Worm (Caenorhabditis elegans) whole organism, L1 larva: ENCODE data around the gene C06B3.1.
A peak's percentile ranks its signal among the peaks of the same experiment; 100 is the strongest.

ENCODE experiments used
- aha-1 ChIP-seq: fragments of 150-350 bp; optimal IDR thresholded peaks from 2 replicates; lab custom pipeline; 2014; ENCODE audit warnings: missing biosample characterization, missing genetic modification characterization
- elt-3 ChIP-seq, 6 experiments: fragments of 150-350 bp in 1 of 6; sonication (generic microtip); optimal IDR thresholded peaks; 2 replicates each; lab custom pipeline; 2017 to 2018; ENCODE audit warnings: missing biosample characterization in 6 of 6, missing genetic modification characterization in 6 of 6, inconsistent platforms in 1 of 6
- ets-5 ChIP-seq: fragments of 200-800 bp; sonication (Bioruptor generic); IDR thresholded peaks from 2 replicates; pipeline ENCODE4 v1.3.6; 2022; ENCODE audit warnings: missing genetic modification characterization, missing compliant biosample characterization
- grh-1 ChIP-seq: fragments of 200-800 bp; sonication (Bioruptor generic); IDR thresholded peaks from 2 replicates; pipeline ENCODE4 v1.3.6; 2022; ENCODE audit warnings: missing genetic modification reagents, missing genetic modification characterization, missing compliant biosample characterization
- mdl-1 ChIP-seq, 2 experiments: fragments of 150-350 bp; optimal IDR thresholded peaks; 2 replicates each; lab custom pipeline; 2014 to 2017; ENCODE audit warnings: missing biosample characterization in 2 of 2, missing genetic modification characterization in 2 of 2, inconsistent platforms in 1 of 2
- nhr-12 ChIP-seq: sonication (generic microtip); optimal IDR thresholded peaks from 2 replicates; lab custom pipeline; 2017; ENCODE audit warnings: missing biosample characterization, missing genetic modification characterization
- nhr-19 ChIP-seq: fragments of 200-800 bp; sonication (Bioruptor generic); conservative IDR thresholded peaks from 2 replicates; pipeline ENCODE4 v1.3.6; 2022; ENCODE audit warnings: missing genetic modification characterization, missing compliant biosample characterization
- pqm-1 ChIP-seq: sonication (generic microtip); optimal IDR thresholded peaks from 3 replicates; lab custom pipeline; 2017; ENCODE audit warnings: missing biosample characterization, missing genetic modification characterization
- unc-86 ChIP-seq: sonication (generic microtip); optimal IDR thresholded peaks from 2 replicates; lab custom pipeline; 2016; ENCODE audit warnings: missing genetic modification characterization, missing compliant biosample characterization
- zag-1 ChIP-seq: fragments of 150-350 bp; optimal IDR thresholded peaks from 2 replicates; lab custom pipeline; 2014; ENCODE audit warnings: missing biosample characterization, missing genetic modification characterization

ce11 chrV:13907557-13908104, 5.0 kb downstream of the C06B3.1 start:
- TF ChIP-seq ets-5 (GFP tag; lab: Robert Waterston, UW) (no peak), mdl-1 (tag; optimal IDR thresholded peaks at IDR 0.05; lab: Kevin White, UChicago) (no peak), pqm-1 (tag; lab: Kevin White, UChicago) (no peak), unc-86 (tag; lab: Kevin White, UChicago) (no peak), nhr-19 (GFP tag; lab: Robert Waterston, UW) (peak; percentile 54), nhr-12 (no peak), grh-1 (GFP tag; lab: Robert Waterston, UW) (no peak), aha-1 (tag; lab: Kevin White, UChicago) (no peak), elt-3 (tag; optimal IDR thresholded peaks at IDR 0.05; lab: Kevin White, UChicago) (no peak), zag-1 (tag; lab: Kevin White, UChicago) (no peak)
